Fruit fly (Drosophila melanogaster): ENCODE data around the gene CG34301.

- TF ChIP-seq Myc (optimal IDR thresholded peaks at IDR 0.05): no peak
- TF ChIP-seq pan (optimal IDR thresholded peaks at IDR 0.05): no peak
- TF ChIP-seq OdsH (GFP tag; optimal IDR thresholded peaks at IDR 0.05): no peak
- TF ChIP-seq usp (GFP tag; optimal IDR thresholded peaks at IDR 0.05): no peak
- no peak for TF ChIP-seq fru (GFP tag; optimal IDR thresholded peaks at IDR 0.05)
- TF ChIP-seq lola (GFP tag; optimal IDR thresholded peaks at IDR 0.05): no peak
- no peak for TF ChIP-seq dmrt93B (GFP tag; optimal IDR thresholded peaks at IDR 0.05)
- no peak for TF ChIP-seq rgr (GFP tag; optimal IDR thresholded peaks at IDR 0.05)
Observed at dm6 chr3R:8773135-8773534, at the start of gene CG34301.

Measured in whole organism, wandering third instar larva.